Fruit fly (Drosophila melanogaster) Kc167 (cell line): Measurements from ENCODE around the gene CG14932.

ENCODE experiments used
- Myc ChIP-seq: fragments of >200 bp; optimal IDR thresholded peaks from 2 replicates; lab custom pipeline; 2017; ENCODE audit warnings: missing external identifiers
- Sin3A ChIP-seq: fragments of >200 bp; optimal IDR thresholded peaks from 2 replicates; lab custom pipeline; 2018; ENCODE audit warnings: missing external identifiers
- h ChIP-seq: fragments of >200 bp; optimal IDR thresholded peaks from 3 replicates; lab custom pipeline; 2018; ENCODE audit warnings: missing external identifiers
- insv ChIP-seq: fragments of >200 bp; optimal IDR thresholded peaks from 3 replicates; lab custom pipeline; 2018; ENCODE audit warnings: missing external identifiers
- psq ChIP-seq: fragments of >200 bp; optimal IDR thresholded peaks from 2 replicates; lab custom pipeline; 2017; ENCODE audit warnings: missing external identifiers
- ttk ChIP-seq: sonication (Bioruptor generic); optimal IDR thresholded peaks from 2 replicates; lab custom pipeline; 2017; ENCODE audit warnings: missing external identifiers

Gene CG14932

dm6 chr2L:11806701-11807674 lies 17.3 kb downstream of the CG14932 start:
- TF ChIP-seq ttk (lab: Kevin White, UChicago) (no peak), h (lab: Kevin White, UChicago) (no peak), psq (lab: Kevin White, UChicago) (peak; percentile 57), insv (lab: Kevin White, UChicago) (no peak)

dm6 chr2L:11807697-11808226 lies 18.0 kb downstream of the CG14932 start:
- TF ChIP-seq Sin3A (lab: Kevin White, UChicago) (no peak), psq (lab: Kevin White, UChicago) (peak; percentile 32), insv (lab: Kevin White, UChicago) (no peak), h (lab: Kevin White, UChicago) (no peak), ttk (lab: Kevin White, UChicago) (no peak), Myc (lab: Kevin White, UChicago) (no peak)

dm6 chr2L:11808327-11808701 lies 18.6 kb downstream of the CG14932 start:
- TF ChIP-seq insv (lab: Kevin White, UChicago) (no peak), psq (lab: Kevin White, UChicago) (no peak), Myc (lab: Kevin White, UChicago) (no peak)

dm6 chr2L:11808702-11809583 lies 19.2 kb downstream of the CG14932 start, which contains the start of gene crol:
crol (minus strand) TSS chr2L:11809438.
- TF ChIP-seq h (lab: Kevin White, UChicago) (no peak), Myc (lab: Kevin White, UChicago) (no peak), insv (lab: Kevin White, UChicago) (no peak), Sin3A (lab: Kevin White, UChicago) (no peak), psq (lab: Kevin White, UChicago) (no peak), ttk (lab: Kevin White, UChicago) (no peak)

dm6 chr2L:11809823-11810222 lies 20.1 kb downstream of the CG14932 start:
- no peak for TF ChIP-seq insv (lab: Kevin White, UChicago)
- no peak for TF ChIP-seq ttk (lab: Kevin White, UChicago)
- TF ChIP-seq h (lab: Kevin White, UChicago) = no peak
- TF ChIP-seq Sin3A (lab: Kevin White, UChicago) = no peak

dm6 chr2L:11812781-11813664 lies 23.3 kb downstream of the CG14932 start:
- TF ChIP-seq h (lab: Kevin White, UChicago) = no peak
- no peak for TF ChIP-seq Sin3A (lab: Kevin White, UChicago)
- no peak for TF ChIP-seq insv (lab: Kevin White, UChicago)
- TF ChIP-seq Myc (lab: Kevin White, UChicago) = no peak
- no peak for TF ChIP-seq psq (lab: Kevin White, UChicago)

dm6 chr2L:11813665-11814087 lies 24.0 kb downstream of the CG14932 start, which contains the start of gene CycY:
CycY (minus strand) TSS chr2L:11813780.
- TF ChIP-seq insv (lab: Kevin White, UChicago) = no peak
- TF ChIP-seq psq (lab: Kevin White, UChicago) = no peak
- no peak for TF ChIP-seq ttk (lab: Kevin White, UChicago)
- no peak for TF ChIP-seq h (lab: Kevin White, UChicago)
- TF ChIP-seq Sin3A (lab: Kevin White, UChicago) = no peak
- TF ChIP-seq Myc (lab: Kevin White, UChicago) = no peak

dm6 chr2L:11816376-11816775 lies 26.7 kb downstream of the CG14932 start:
- TF ChIP-seq psq (lab: Kevin White, UChicago) (no peak), Myc (lab: Kevin White, UChicago) (no peak), h (lab: Kevin White, UChicago) (peak; percentile 47), Sin3A (lab: Kevin White, UChicago) (no peak), insv (lab: Kevin White, UChicago) (no peak), ttk (lab: Kevin White, UChicago) (no peak)

- no peak for TF ChIP-seq psq (lab: Kevin White, UChicago)
- no peak for TF ChIP-seq h (lab: Kevin White, UChicago)
- TF ChIP-seq ttk (lab: Kevin White, UChicago) = no peak
- TF ChIP-seq Sin3A (lab: Kevin White, UChicago) = no peak
- no peak for TF ChIP-seq Myc (lab: Kevin White, UChicago)
- TF ChIP-seq insv (lab: Kevin White, UChicago) = no peak
Observed at dm6 chr2L:11823470-11824162, 33.9 kb downstream of the CG14932 start.
